Worm (Caenorhabditis elegans) whole organism, L4 larva: Measurements from ENCODE around the gene xbx-5.

Experiments
- aly-2 ChIP-seq: sonication (generic microtip); optimal IDR thresholded peaks from 2 replicates; lab custom pipeline; 2018; ENCODE audit warnings: missing biosample characterization, missing genetic modification characterization
- ama-1 ChIP-seq: fragments of 150-350 bp; optimal IDR thresholded peaks from 2 replicates; lab custom pipeline; 2014; ENCODE audit warnings: inconsistent platforms, mixed read lengths
- attf-4 ChIP-seq: sonication (generic microtip); optimal IDR thresholded peaks from 3 replicates; lab custom pipeline; 2017; ENCODE audit warnings: missing biosample characterization, missing genetic modification characterization
- lir-3 ChIP-seq: sonication (generic microtip); optimal IDR thresholded peaks from 2 replicates; lab custom pipeline; 2016; ENCODE audit warnings: mild to moderate bottlenecking, missing genetic modification characterization, missing compliant biosample characterization
- nhr-25 ChIP-seq: sonication (generic microtip); optimal IDR thresholded peaks from 2 replicates; lab custom pipeline; 2017; ENCODE audit warnings: missing genetic modification characterization, mild to moderate bottlenecking, missing compliant biosample characterization, antibody characterized with exemption, moderate library complexity, borderline replicate concordance; ENCODE audit not compliant: insufficient read depth

- TF ChIP-seq aly-2 (tag; lab: Kevin White, UChicago) (no peak), ama-1 (peak; percentile 6), nhr-25 (no peak), attf-4 (tag; lab: Kevin White, UChicago) (no peak), lir-3 (tag; lab: Kevin White, UChicago) (no peak)
Measured at ce11 chrIII:3797180-3798026, 6.9 kb downstream of the xbx-5 start.
